Fruit fly (Drosophila melanogaster) whole organism, adult: ENCODE data around the gene CG12084.

ENCODE experiments used
- CG11617 ChIP-seq: fragments of 200-800 bp; sonication (Bioruptor generic); optimal IDR thresholded peaks from 2 replicates; lab custom pipeline; 2017; ENCODE audit warnings: mild to moderate bottlenecking, missing biosample characterization, missing genetic modification reagents, missing genetic modification characterization
- CG12768 ChIP-seq: fragments of 200-800 bp; sonication (Bioruptor generic); optimal IDR thresholded peaks from 2 replicates; lab custom pipeline; 2017; ENCODE audit warnings: missing biosample characterization, missing genetic modification characterization, mild to moderate bottlenecking, moderate library complexity, missing genetic modification reagents
- CG14711 ChIP-seq: fragments of 200-800 bp; sonication (Bioruptor generic); optimal IDR thresholded peaks from 2 replicates; lab custom pipeline; 2018; ENCODE audit warnings: missing biosample characterization, mild to moderate bottlenecking, missing genetic modification characterization, moderate library complexity
- CG1620 ChIP-seq: fragments of 200-800 bp; sonication (Bioruptor generic); optimal IDR thresholded peaks from 2 replicates; lab custom pipeline; 2016; ENCODE audit warnings: missing biosample characterization, missing genetic modification characterization
- CG33017 ChIP-seq: fragments of 200-800 bp; sonication (Bioruptor generic); optimal IDR thresholded peaks from 2 replicates; lab custom pipeline; 2018; ENCODE audit warnings: missing biosample characterization, mild to moderate bottlenecking, missing genetic modification characterization, moderate library complexity
- CG5204 ChIP-seq: fragments of 200-800 bp; sonication (Bioruptor generic); optimal IDR thresholded peaks from 2 replicates; lab custom pipeline; 2016; ENCODE audit warnings: missing biosample characterization, missing genetic modification characterization
- CG7045 ChIP-seq: fragments of 200-800 bp; sonication (Bioruptor generic); optimal IDR thresholded peaks from 2 replicates; lab custom pipeline; 2017; ENCODE audit warnings: missing biosample characterization, mild to moderate bottlenecking, missing genetic modification characterization
- CG7101 ChIP-seq: fragments of 200-800 bp; sonication (Bioruptor generic); optimal IDR thresholded peaks from 2 replicates; lab custom pipeline; 2018; ENCODE audit warnings: missing biosample characterization, mild to moderate bottlenecking, missing genetic modification characterization, moderate library complexity
- Clk ChIP-seq: fragments of 200-800 bp; sonication (Bioruptor generic); optimal IDR thresholded peaks from 2 replicates; lab custom pipeline; 2017; ENCODE audit warnings: missing biosample characterization, missing genetic modification characterization
- Crg-1 ChIP-seq: fragments of 200-800 bp; sonication (Bioruptor generic); optimal IDR thresholded peaks from 2 replicates; lab custom pipeline; 2016; ENCODE audit warnings: missing biosample characterization, missing genetic modification characterization
- Hr96 ChIP-seq: fragments of 200-800 bp; sonication (Bioruptor generic); optimal IDR thresholded peaks from 2 replicates; lab custom pipeline; 2016; ENCODE audit warnings: missing biosample characterization, missing genetic modification characterization
- Mnt ChIP-seq: fragments of 200-800 bp; sonication (Bioruptor generic); optimal IDR thresholded peaks from 2 replicates; lab custom pipeline; 2016; ENCODE audit warnings: missing biosample characterization, mild to moderate bottlenecking, missing genetic modification characterization
- bab1 ChIP-seq: fragments of 200-800 bp; sonication (Bioruptor generic); optimal IDR thresholded peaks from 3 replicates; lab custom pipeline; 2019; ENCODE audit warnings: missing biosample characterization, mild to moderate bottlenecking, missing genetic modification characterization, moderate library complexity
- cic ChIP-seq: fragments of 200-800 bp; sonication (Bioruptor generic); optimal IDR thresholded peaks from 2 replicates; lab custom pipeline; 2017; ENCODE audit warnings: missing biosample characterization, mild to moderate bottlenecking, missing genetic modification characterization, moderate library complexity
- cnc ChIP-seq, 2 experiments: fragments of >200 bp; optimal IDR thresholded peaks; 2 replicates each; lab custom pipeline; 2017
- kay ChIP-seq: fragments of 200-800 bp; sonication (Bioruptor generic); peaks from one replicate; lab custom pipeline; 2016; ENCODE audit warnings: missing biosample characterization, missing genetic modification characterization, borderline replicate concordance
- ovo ChIP-seq: fragments of 200-800 bp; sonication (Bioruptor generic); optimal IDR thresholded peaks from 2 replicates; lab custom pipeline; 2016; ENCODE audit warnings: missing biosample characterization, missing genetic modification characterization
- pad ChIP-seq: fragments of 200-800 bp; sonication (Bioruptor generic); optimal IDR thresholded peaks from 3 replicates; lab custom pipeline; 2017; ENCODE audit warnings: missing biosample characterization, missing genetic modification characterization, mild to moderate bottlenecking, moderate library complexity, missing genetic modification reagents
- tj ChIP-seq: fragments of 200-800 bp; sonication (Bioruptor generic); optimal IDR thresholded peaks from 3 replicates; lab custom pipeline; 2017; ENCODE audit warnings: missing biosample characterization, mild to moderate bottlenecking, missing genetic modification characterization, moderate library complexity
- toe ChIP-seq: fragments of 200-800 bp; sonication (Bioruptor generic); optimal IDR thresholded peaks from 2 replicates; lab custom pipeline; 2016; ENCODE audit warnings: missing biosample characterization, missing genetic modification characterization

Gene CG12084

DNA sequence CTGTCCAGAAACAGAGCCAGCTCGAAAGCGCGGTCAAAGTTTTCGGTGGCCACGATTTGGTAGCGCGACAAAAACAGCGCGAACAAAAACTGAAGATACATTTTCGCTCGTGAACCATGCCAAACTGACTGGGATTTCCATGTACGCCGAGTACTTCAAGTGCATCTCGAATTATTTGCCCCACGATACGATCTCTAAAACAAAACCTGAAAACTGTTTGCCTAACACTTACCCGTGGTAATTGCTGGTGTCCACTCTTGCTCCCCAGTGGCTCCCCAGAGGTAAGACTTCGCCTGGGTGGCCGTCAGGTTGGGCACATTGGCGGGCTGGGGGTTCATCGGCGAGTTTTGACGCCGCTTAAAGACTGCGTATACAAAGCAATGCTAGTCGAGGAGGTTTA is 34.7 kb upstream of the CG12084 start, which contains the start of gene Ir62a:
Ir62a (minus strand) TSS at position 101 of the 400 bp plus-strand sequence.
- no peak for TF ChIP-seq tj (GFP tag; lab: Kevin White, UChicago)
- no peak for TF ChIP-seq ovo (GFP tag; lab: Kevin White, UChicago)
- TF ChIP-seq CG11617 (GFP tag; lab: Kevin White, UChicago), result no peak
- no peak for TF ChIP-seq Mnt
- TF ChIP-seq CG1620 (GFP tag; lab: Kevin White, UChicago), result no peak
- TF ChIP-seq CG14711, result no peak
- TF ChIP-seq Clk, result no peak
- no peak for TF ChIP-seq Hr96 (GFP tag; lab: Kevin White, UChicago)
- TF ChIP-seq cic (GFP tag; lab: Kevin White, UChicago), result no peak
- no peak for TF ChIP-seq kay (GFP tag; lab: Kevin White, UChicago)
- no peak for TF ChIP-seq CG7101 (tag; lab: Kevin White, UChicago)
- TF ChIP-seq CG5204 (GFP tag; lab: Kevin White, UChicago), result no peak
- no peak for TF ChIP-seq pad (GFP tag; lab: Kevin White, UChicago)
- TF ChIP-seq cnc (optimal IDR thresholded peaks at IDR 0.05; lab: Kevin White, UChicago), result no peak
- no peak for TF ChIP-seq CG33017 (tag; lab: Kevin White, UChicago)
- TF ChIP-seq toe (GFP tag; lab: Kevin White, UChicago), result no peak
- no peak for TF ChIP-seq bab1 (GFP tag; lab: Kevin White, UChicago)
- TF ChIP-seq CG7045 (GFP tag; lab: Kevin White, UChicago), result no peak
- no peak for TF ChIP-seq Crg-1 (GFP tag; lab: Kevin White, UChicago)

dm6 chr3L:1518715-1519603 is 22.5 kb upstream of the CG12084 start:
- TF ChIP-seq tj (GFP tag; lab: Kevin White, UChicago) (peak; percentile 97), bab1 (GFP tag; lab: Kevin White, UChicago) (peak; percentile 58), CG11617 (GFP tag; lab: Kevin White, UChicago) (no peak), CG7045 (GFP tag; lab: Kevin White, UChicago) (no peak)

DNA sequence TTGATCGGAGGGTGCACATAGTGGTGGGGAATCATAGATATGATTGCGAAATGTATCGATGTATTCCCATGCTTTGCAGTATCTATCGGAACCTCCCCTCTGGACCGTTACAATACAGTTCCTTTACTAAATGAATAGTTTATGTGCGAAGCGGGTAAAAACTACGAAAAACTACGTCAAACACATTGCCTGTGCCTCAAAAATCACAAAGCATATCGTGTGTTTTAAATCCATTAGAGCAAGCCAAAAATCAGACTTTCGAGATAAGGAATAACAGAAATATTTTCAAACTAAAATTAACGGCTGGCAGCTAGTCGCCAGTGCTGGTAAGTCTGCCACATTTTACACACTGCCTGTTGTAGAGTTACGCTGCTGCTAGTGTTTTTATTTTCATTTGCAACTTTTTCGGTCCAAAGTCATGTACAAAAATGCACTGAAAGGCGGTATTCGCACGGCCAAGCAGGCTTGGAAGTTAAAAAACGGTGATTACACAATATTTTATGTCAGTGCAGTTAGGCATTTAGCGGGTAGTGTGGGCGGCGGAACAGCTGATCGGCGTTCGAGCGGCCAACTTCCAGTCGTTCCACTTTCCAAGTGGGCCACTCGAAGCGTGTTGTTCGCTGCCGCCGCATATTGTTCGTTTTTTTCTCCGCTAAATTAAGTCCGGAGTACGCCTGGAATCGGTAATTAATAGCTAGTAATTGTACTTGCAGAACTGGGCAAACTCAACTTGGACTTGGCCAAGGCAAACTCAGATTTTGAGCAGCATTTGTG is 21.0 kb upstream of the CG12084 start:
- TF ChIP-seq ovo (GFP tag; lab: Kevin White, UChicago), result peak; percentile 65
- TF ChIP-seq Hr96 (GFP tag; lab: Kevin White, UChicago), result peak; percentile 68
- peak; percentile 50 for TF ChIP-seq Mnt
- peak; percentile 60 for TF ChIP-seq CG7101 (tag; lab: Kevin White, UChicago)
- peak; percentile 99 for TF ChIP-seq CG14711
- peak; percentile 13 for TF ChIP-seq tj (GFP tag; lab: Kevin White, UChicago)
- peak; percentile 98 for TF ChIP-seq pad (GFP tag; lab: Kevin White, UChicago)
- TF ChIP-seq Clk, result peak; percentile 61
- TF ChIP-seq bab1 (GFP tag; lab: Kevin White, UChicago), result peak; percentile 3
- no peak for TF ChIP-seq CG33017 (tag; lab: Kevin White, UChicago)
- no peak for TF ChIP-seq cnc (optimal IDR thresholded peaks at IDR 0.05; lab: Kevin White, UChicago)
- TF ChIP-seq CG7045 (GFP tag; lab: Kevin White, UChicago), result no peak
- TF ChIP-seq CG12768 (GFP tag; lab: Kevin White, UChicago), result no peak
- TF ChIP-seq CG1620 (GFP tag; lab: Kevin White, UChicago), result peak; percentile 81
- no peak for TF ChIP-seq cic (GFP tag; lab: Kevin White, UChicago)
- peak; percentile 75 for TF ChIP-seq Crg-1 (GFP tag; lab: Kevin White, UChicago)
- peak; percentile 62 for TF ChIP-seq CG11617 (GFP tag; lab: Kevin White, UChicago)
- no peak for TF ChIP-seq kay (GFP tag; lab: Kevin White, UChicago)
- peak; percentile 55 for TF ChIP-seq toe (GFP tag; lab: Kevin White, UChicago)
- TF ChIP-seq CG5204 (GFP tag; lab: Kevin White, UChicago), result peak; percentile 65

DNA sequence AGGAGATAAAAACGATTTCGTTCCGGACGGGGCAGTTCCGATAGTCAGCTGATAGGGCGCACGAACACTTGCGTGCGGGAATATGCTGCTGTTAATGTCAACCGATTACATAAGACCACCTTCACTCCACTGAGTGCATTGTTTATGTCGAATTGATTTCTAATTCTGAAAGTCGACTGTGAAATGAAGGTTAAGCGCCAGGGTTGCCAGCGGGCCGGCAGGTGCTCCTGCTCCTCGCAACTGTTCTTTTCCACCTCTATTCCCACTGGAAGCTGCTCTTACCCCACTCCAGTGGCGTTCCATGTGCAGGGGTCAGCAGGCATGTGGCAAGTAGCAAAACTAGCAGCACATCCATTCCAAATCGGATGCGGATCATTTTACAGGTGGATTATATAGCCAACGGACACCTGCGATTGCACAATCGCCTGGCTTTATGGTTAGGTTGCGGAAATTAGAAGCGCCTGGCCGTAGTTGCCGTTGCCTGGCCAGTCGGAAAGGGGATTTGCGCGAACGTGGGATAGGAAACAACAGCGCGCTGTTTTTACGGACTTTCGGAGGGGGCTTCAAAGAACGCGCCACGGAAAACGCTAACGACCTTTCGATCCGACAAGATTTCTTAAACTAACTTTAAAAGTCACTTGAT is 20.3 kb upstream of the CG12084 start, which contains the start of gene cue:
cue (minus strand) TSS at position 641 of the 643 bp plus-strand sequence.
- peak; percentile 43 for TF ChIP-seq tj (GFP tag; lab: Kevin White, UChicago)
- TF ChIP-seq ovo (GFP tag; lab: Kevin White, UChicago), result peak; percentile 24
- TF ChIP-seq CG14711, result peak; percentile 74
- TF ChIP-seq CG7045 (GFP tag; lab: Kevin White, UChicago), result no peak
- no peak for TF ChIP-seq bab1 (GFP tag; lab: Kevin White, UChicago)
- peak; percentile 0 for TF ChIP-seq toe (GFP tag; lab: Kevin White, UChicago)
- no peak for TF ChIP-seq cnc (optimal IDR thresholded peaks at IDR 0.05; lab: Kevin White, UChicago)
- TF ChIP-seq CG12768 (GFP tag; lab: Kevin White, UChicago), result peak; percentile 13
